In genomic region chrIII:13067884-13068767, ce11 we compare ENCODE assay signal across 5 worm cellular contexts.
TF ChIP-seq lines count a peak whose summit lies in the region.

No protein-coding gene starts in this region.

TF ChIP-seq in whole organism, L1 larva, 84 proteins besides CTCF, POLR2A, EP300 and RAD21 (continues in another document):
- TF ChIP-seq lin-15B (tag; optimal IDR thresholded peaks at IDR 0.05; lab: Kevin White, UChicago) = peak; percentile 32
- peak; percentile 85 for TF ChIP-seq ceh-8 (GFP tag; optimal IDR thresholded peaks at IDR 0.05; lab: Kevin White, UChicago)
- peak; percentile 65 for TF ChIP-seq fos-1 (tag; optimal IDR thresholded peaks at IDR 0.05; lab: Kevin White, UChicago)
- peak; percentile 62 for TF ChIP-seq isw-1 (GFP tag; IDR thresholded peaks at IDR 0.05; lab: Robert Waterston, UW)
- peak; percentile 78 for TF ChIP-seq blmp-1 (tag; optimal IDR thresholded peaks at IDR 0.05; lab: Kevin White, UChicago)
- TF ChIP-seq unc-130 (tag; optimal IDR thresholded peaks at IDR 0.05; lab: Kevin White, UChicago) = peak; percentile 9
- TF ChIP-seq ceh-88 (GFP tag; IDR thresholded peaks at IDR 0.05; lab: Robert Waterston, UW) = peak; percentile 73; the same call in 1 of the 2 replicates
- TF ChIP-seq nhr-20 (tag; optimal IDR thresholded peaks at IDR 0.05; lab: Kevin White, UChicago) = peak; percentile 83
- TF ChIP-seq ztf-4 (tag; optimal IDR thresholded peaks at IDR 0.05; lab: Kevin White, UChicago) = peak; percentile 81
- TF ChIP-seq skn-1 (tag; optimal IDR thresholded peaks at IDR 0.05; lab: Kevin White, UChicago) = peak; percentile 87
- TF ChIP-seq fkh-4 (tag; optimal IDR thresholded peaks at IDR 0.05; lab: Kevin White, UChicago; ENCODE audit: borderline replicate concordance) = peak; percentile 39
- peak; percentile 91 for TF ChIP-seq mep-1 (tag; optimal IDR thresholded peaks at IDR 0.05; lab: Kevin White, UChicago)
- TF ChIP-seq jun-1 (tag; optimal IDR thresholded peaks at IDR 0.05; lab: Kevin White, UChicago) = peak; percentile 88
- TF ChIP-seq C16A3.4 (tag; optimal IDR thresholded peaks at IDR 0.05; lab: Kevin White, UChicago) = peak; percentile 62
- TF ChIP-seq alr-1 (tag; optimal IDR thresholded peaks at IDR 0.05; lab: Kevin White, UChicago; ENCODE audit: borderline replicate concordance) = no peak
- peak; percentile 63 to 74 for TF ChIP-seq efl-1 (optimal IDR thresholded peaks at IDR 0.05; lab: Kevin White, UChicago)
- TF ChIP-seq efl-1 (GFP tag; optimal IDR thresholded peaks at IDR 0.05 in 1 of 2; lab: Kevin White, UChicago) = peak; percentile 40 to 82

TF ChIP-seq in whole organism, L3 larva, 47 proteins besides CTCF, POLR2A, EP300 and RAD21 (continues in another document):
- peak; percentile 83 for TF ChIP-seq mdl-1 (tag; optimal IDR thresholded peaks at IDR 0.05; lab: Kevin White, UChicago)
- TF ChIP-seq ztf-4 (tag; optimal IDR thresholded peaks at IDR 0.05; lab: Kevin White, UChicago) = no peak
- TF ChIP-seq elt-3 (tag; optimal IDR thresholded peaks at IDR 0.05; lab: Kevin White, UChicago) = no peak
- TF ChIP-seq lin-15B (tag; optimal IDR thresholded peaks at IDR 0.05; lab: Kevin White, UChicago) = peak; percentile 55
- peak; percentile 89 for TF ChIP-seq jun-1 (tag; optimal IDR thresholded peaks at IDR 0.05; lab: Kevin White, UChicago)
- TF ChIP-seq nhr-23 (tag; optimal IDR thresholded peaks at IDR 0.05; lab: Kevin White, UChicago) = peak; percentile 72
- no peak for TF ChIP-seq fos-1 (tag; optimal IDR thresholded peaks at IDR 0.05; lab: Kevin White, UChicago)
- TF ChIP-seq nhr-11 (tag; optimal IDR thresholded peaks at IDR 0.05; lab: Kevin White, UChicago) = no peak
- TF ChIP-seq ceh-28 (tag; optimal IDR thresholded peaks at IDR 0.05; lab: Kevin White, UChicago) = peak; percentile 34
- TF ChIP-seq ama-1 (optimal IDR thresholded peaks at IDR 0.05; lab: Kevin White, UChicago) = peak; percentile 45
- TF ChIP-seq tbx-2 (tag; optimal IDR thresholded peaks at IDR 0.05; lab: Kevin White, UChicago) = peak; percentile 60
- TF ChIP-seq nhr-25 (tag; optimal IDR thresholded peaks at IDR 0.05; lab: Kevin White, UChicago) = peak; percentile 79
- peak; percentile 84 for TF ChIP-seq egl-5 (tag; optimal IDR thresholded peaks at IDR 0.05; lab: Kevin White, UChicago)
- peak; percentile 22 for TF ChIP-seq R02D3.7 (tag; optimal IDR thresholded peaks at IDR 0.05; lab: Kevin White, UChicago)
- TF ChIP-seq nhr-28 (tag; optimal IDR thresholded peaks at IDR 0.05; lab: Kevin White, UChicago) = no peak
- no peak for TF ChIP-seq ceh-9 (tag; optimal IDR thresholded peaks at IDR 0.05; lab: Kevin White, UChicago)
- TF ChIP-seq hmg-11 (tag; optimal IDR thresholded peaks at IDR 0.05; lab: Kevin White, UChicago) = peak; percentile 98
- TF ChIP-seq aly-2 (tag; optimal IDR thresholded peaks at IDR 0.05; lab: Kevin White, UChicago) = no peak
- TF ChIP-seq ceh-82 (tag; optimal IDR thresholded peaks at IDR 0.05; lab: Kevin White, UChicago) = no peak
- TF ChIP-seq skn-1 (tag; optimal IDR thresholded peaks at IDR 0.05; lab: Kevin White, UChicago) = peak; percentile 59

TF ChIP-seq in whole organism, early embryonic, 17 proteins besides CTCF, POLR2A, EP300 and RAD21:
- no peak for TF ChIP-seq B0310.2 (tag; optimal IDR thresholded peaks at IDR 0.05; lab: Kevin White, UChicago)
- no peak for TF ChIP-seq sea-1 (GFP tag; conservative IDR thresholded peaks at IDR 0.05; lab: Robert Waterston, UW)
- peak; percentile 90 for TF ChIP-seq F13C5.2 (tag; optimal IDR thresholded peaks at IDR 0.05; lab: Kevin White, UChicago)
- TF ChIP-seq ceh-36 (tag; optimal IDR thresholded peaks at IDR 0.05; lab: Kevin White, UChicago) = peak; percentile 15
- TF ChIP-seq aly-1 (tag; optimal IDR thresholded peaks at IDR 0.05; lab: Kevin White, UChicago) = peak; percentile 53
- peak; percentile 44 for TF ChIP-seq flt-1 (GFP tag; IDR thresholded peaks at IDR 0.05; lab: Robert Waterston, UW)
- no peak for TF ChIP-seq hmbx-1 (tag; optimal IDR thresholded peaks at IDR 0.05; lab: Kevin White, UChicago)
- TF ChIP-seq ets-7 (tag; optimal IDR thresholded peaks at IDR 0.05; lab: Kevin White, UChicago) = peak; percentile 21
- TF ChIP-seq hmg-4 (GFP tag; optimal IDR thresholded peaks at IDR 0.05; lab: Kevin White, UChicago) = peak; percentile 96
TF ChIP-seq in whole organism, early embryonic: peak in this region for 6.

TF ChIP-seq in whole organism, midembryonic, 9 proteins besides CTCF, POLR2A, EP300 and RAD21:
- TF ChIP-seq tab-1 (GFP tag; IDR thresholded peaks at IDR 0.05; lab: Robert Waterston, UW) (0 out of 2 replicates have a peak, but pooled peaks have one; percentile 18), ztf-23 (GFP tag; IDR thresholded peaks at IDR 0.05; lab: Robert Waterston, UW) (peak; percentile 78), klf-2 (GFP tag; conservative IDR thresholded peaks at IDR 0.05; lab: Robert Waterston, UW) (no peak), ztf-29 (GFP tag; IDR thresholded peaks at IDR 0.05; lab: Robert Waterston, UW) (no peak; the same call in 1 of the 2 replicates), cog-1 (tag; optimal IDR thresholded peaks at IDR 0.05; lab: Kevin White, UChicago) (peak; percentile 91), T22C8.4 (GFP tag; IDR thresholded peaks at IDR 0.05; lab: Robert Waterston, UW) (no peak), ref-1 (GFP tag; conservative IDR thresholded peaks at IDR 0.05; lab: Robert Waterston, UW) (no peak), med-1 (GFP tag; optimal IDR thresholded peaks at IDR 0.05; lab: Kevin White, UChicago; ENCODE audit: insufficient read depth) (no peak), flt-1 (GFP tag; IDR thresholded peaks at IDR 0.05; lab: Robert Waterston, UW) (peak; percentile 81)

TF ChIP-seq in whole organism, young adult, 124 proteins besides CTCF, POLR2A, EP300 and RAD21 (continues in another document):
- TF ChIP-seq nhr-179 (tag; optimal IDR thresholded peaks at IDR 0.05; lab: Kevin White, UChicago) (no peak), madf-3 (GFP tag; IDR thresholded peaks at IDR 0.05; lab: Robert Waterston, UW) (0 out of 2 replicates have a peak, but pooled peaks have one; percentile 37), bed-1 (GFP tag; IDR thresholded peaks at IDR 0.05; lab: Robert Waterston, UW) (no peak), lin-26 (GFP tag; IDR thresholded peaks at IDR 0.05; lab: Robert Waterston, UW) (peak; percentile 55; the same call in 1 of the 2 replicates), cebp-1 (GFP tag; IDR thresholded peaks at IDR 0.05; lab: Robert Waterston, UW) (peak; percentile 23; the same call in 1 of the 2 replicates), cebp-1 (tag; optimal IDR thresholded peaks at IDR 0.05; lab: Kevin White, UChicago) (peak; percentile 79), tlf-1 (GFP tag; optimal IDR thresholded peaks at IDR 0.05; lab: Kevin White, UChicago) (no peak), hrde-1 (tag; optimal IDR thresholded peaks at IDR 0.05; lab: Kevin White, UChicago; ENCODE audit: borderline replicate concordance) (no peak), ceh-91 (GFP tag; IDR thresholded peaks at IDR 0.05; lab: Robert Waterston, UW) (no peak), nhr-90 (tag; optimal IDR thresholded peaks at IDR 0.05; lab: Kevin White, UChicago) (peak; percentile 32), let-607 (tag; optimal IDR thresholded peaks at IDR 0.05; lab: Kevin White, UChicago) (peak; percentile 39 to 47), F22D6.2 (tag; optimal IDR thresholded peaks at IDR 0.05; lab: Kevin White, UChicago) (no peak), F39B2.1 (GFP tag; IDR thresholded peaks at IDR 0.05; lab: Robert Waterston, UW) (no peak), ztf-3 (GFP tag; optimal IDR thresholded peaks at IDR 0.05; lab: Kevin White, UChicago) (no peak), ccch-3 (GFP tag; optimal IDR thresholded peaks at IDR 0.05; lab: Kevin White, UChicago) (no peak), sea-2 (GFP tag; IDR thresholded peaks at IDR 0.05; lab: Robert Waterston, UW) (no peak), F55B11.4 (tag; optimal IDR thresholded peaks at IDR 0.05; lab: Kevin White, UChicago; ENCODE audit: borderline replicate concordance, insufficient read depth) (no peak), F23B12.7 (tag; optimal IDR thresholded peaks at IDR 0.05; lab: Kevin White, UChicago; ENCODE audit: insufficient read depth) (peak; percentile 36), madf-8 (GFP tag; conservative IDR thresholded peaks at IDR 0.05; lab: Robert Waterston, UW) (no peak), aptf-3 (GFP tag; IDR thresholded peaks at IDR 0.05; lab: Robert Waterston, UW) (no peak), snpc-4 (GFP tag; optimal IDR thresholded peaks at IDR 0.05; lab: Kevin White, UChicago) (no peak), snpc-4 (tag; optimal IDR thresholded peaks at IDR 0.05; lab: Kevin White, UChicago) (peak in 3 of 4 experiments; percentile 41 to 60 (median 52)), lsl-1 (GFP tag; optimal IDR thresholded peaks at IDR 0.05; lab: Kevin White, UChicago) (no peak), hmg-20 (GFP tag; IDR thresholded peaks at IDR 0.05; lab: Robert Waterston, UW) (no peak), F33H1.4 (GFP tag; IDR thresholded peaks at IDR 0.05; lab: Robert Waterston, UW) (no peak), ceh-58 (GFP tag; IDR thresholded peaks at IDR 0.05; lab: Robert Waterston, UW) (no peak), F10E7.11 (tag; optimal IDR thresholded peaks at IDR 0.05; lab: Kevin White, UChicago) (no peak), cebp-2 (GFP tag; IDR thresholded peaks at IDR 0.05; lab: Robert Waterston, UW) (no peak), B0019.2 (GFP tag; conservative IDR thresholded peaks at IDR 0.05; lab: Robert Waterston, UW) (no peak), mel-28 (tag; optimal IDR thresholded peaks at IDR 0.05; lab: Kevin White, UChicago; ENCODE audit: borderline replicate concordance) (no peak), Y67H2A.10 (GFP tag; conservative IDR thresholded peaks at IDR 0.05; lab: Robert Waterston, UW) (no peak), ceh-79 (tag; optimal IDR thresholded peaks at IDR 0.05; lab: Kevin White, UChicago) (no peak), him-1 (tag; optimal IDR thresholded peaks at IDR 0.05; lab: Kevin White, UChicago) (no peak), lsy-27 (tag; optimal IDR thresholded peaks at IDR 0.05; lab: Kevin White, UChicago; ENCODE audit: borderline replicate concordance, insufficient read depth) (no peak), xnd-1 (tag; optimal IDR thresholded peaks at IDR 0.05; lab: Kevin White, UChicago) (no peak), ama-1 (optimal IDR thresholded peaks at IDR 0.05; lab: Kevin White, UChicago) (no peak), ama-1 (GFP tag; optimal IDR thresholded peaks at IDR 0.05; lab: Kevin White, UChicago) (peak in 1 of 2 experiments; percentile 43), lin-35 (GFP tag; optimal IDR thresholded peaks at IDR 0.05; lab: Kevin White, UChicago) (peak in 1 of 3 experiments; percentile 61), tbx-9 (tag; optimal IDR thresholded peaks at IDR 0.05; lab: Kevin White, UChicago; ENCODE audit: borderline replicate concordance) (no peak), dpff-1 (tag; optimal IDR thresholded peaks at IDR 0.05; lab: Kevin White, UChicago) (no peak), F52B5.7 (tag; optimal IDR thresholded peaks at IDR 0.05; lab: Kevin White, UChicago) (no peak), gei-17 (GFP tag; optimal IDR thresholded peaks at IDR 0.05; lab: Kevin White, UChicago) (peak; percentile 27)

Comparison
In these comparisons a context has a peak if more than half of its experiments do, and no peak if none do; other contexts are left out.
1. Of the 8 proteins assayed by ChIP-seq in both whole organism, young adult and whole organism, L1 larva: peak only in whole organism, young adult: none; only in whole organism, L1 larva: dpl-1, efl-1 and unc-130; in both: nhr-90 and snpc-4; in neither: 1; mixed calls (peak in some experiments, not most) for 2.